Fruit fly (Drosophila melanogaster) whole organism, embryonic: ENCODE results near the gene CG6254.

Source experiments
- Awh ChIP-seq: fragments of 200-800 bp; sonication (Bioruptor generic); IDR thresholded peaks from 2 replicates; pipeline ENCODE4, ENCODE4 v1.3.6; 2022; ENCODE audit warnings: missing biosample characterization, missing genetic modification characterization
- BEAF-32 ChIP-seq: fragments of 200-800 bp; sonication (Bioruptor generic); optimal IDR thresholded peaks from 3 replicates; lab custom pipeline; 2017; ENCODE audit warnings: missing biosample characterization, missing genetic modification characterization, mild to moderate bottlenecking, moderate library complexity, missing genetic modification reagents
- CG12104 ChIP-seq: fragments of 200-800 bp; sonication (Bioruptor generic); optimal IDR thresholded peaks from 3 replicates; lab custom pipeline; 2016; ENCODE audit warnings: missing biosample characterization, missing genetic modification characterization
- CG13894 ChIP-seq: fragments of 200-800 bp; sonication (Bioruptor generic); optimal IDR thresholded peaks from 3 replicates; lab custom pipeline; 2018; ENCODE audit warnings: missing biosample characterization, mild to moderate bottlenecking, missing genetic modification characterization, moderate library complexity
- CG15696 ChIP-seq: fragments of 200-800 bp; sonication (Bioruptor generic); optimal IDR thresholded peaks from 2 replicates; lab custom pipeline; 2019; ENCODE audit warnings: missing biosample characterization, mild to moderate bottlenecking, missing genetic modification characterization, moderate library complexity
- CG1647 ChIP-seq: fragments of 200-800 bp; sonication (Bioruptor generic); optimal IDR thresholded peaks from 3 replicates; lab custom pipeline; 2016; ENCODE audit warnings: missing biosample characterization, missing genetic modification characterization
- CG17802 ChIP-seq: fragments of 200-800 bp; sonication (Bioruptor generic); optimal IDR thresholded peaks from 2 replicates; lab custom pipeline; 2018; ENCODE audit warnings: missing biosample characterization, mild to moderate bottlenecking, missing genetic modification characterization, moderate library complexity
- CG18262 ChIP-seq: fragments of 200-800 bp; optimal IDR thresholded peaks from 3 replicates; lab custom pipeline; 2019; ENCODE audit warnings: missing biosample characterization, mild to moderate bottlenecking, missing genetic modification characterization, moderate library complexity
- CG18764 ChIP-seq: fragments of 200-800 bp; sonication (Bioruptor generic); optimal IDR thresholded peaks from 3 replicates; lab custom pipeline; 2016; ENCODE audit warnings: missing biosample characterization, missing genetic modification characterization
- CG32772 ChIP-seq: fragments of 200-800 bp; sonication (Bioruptor generic); IDR thresholded peaks from 2 replicates; pipeline ENCODE4 v1.3.6; 2022; ENCODE audit warnings: missing biosample characterization, missing genetic modification characterization
- CG4617 ChIP-seq: fragments of 200-800 bp; sonication (Bioruptor generic); optimal IDR thresholded peaks from 3 replicates; lab custom pipeline; 2016; ENCODE audit warnings: missing biosample characterization, missing genetic modification characterization, borderline replicate concordance
- CG4707 ChIP-seq: fragments of 200-800 bp; sonication (Bioruptor generic); optimal IDR thresholded peaks from 2 replicates; lab custom pipeline; 2018; ENCODE audit warnings: missing biosample characterization, mild to moderate bottlenecking, missing genetic modification characterization, moderate library complexity
- CG5180 ChIP-seq: fragments of 200-800 bp; sonication (Bioruptor generic); optimal IDR thresholded peaks from 3 replicates; lab custom pipeline; 2017; ENCODE audit warnings: missing biosample characterization, missing genetic modification characterization, mild to moderate bottlenecking, moderate library complexity, missing genetic modification reagents
- CG6689 ChIP-seq: fragments of 200-800 bp; sonication (Bioruptor generic); IDR thresholded peaks from 2 replicates; pipeline ENCODE4 v1.3.6; 2022; ENCODE audit warnings: missing biosample characterization, missing genetic modification characterization
- CG7271 ChIP-seq: fragments of 200-800 bp; sonication (Bioruptor generic); optimal IDR thresholded peaks from 2 replicates; lab custom pipeline; 2018; ENCODE audit warnings: missing biosample characterization, mild to moderate bottlenecking, missing genetic modification characterization, moderate library complexity
- CG7357 ChIP-seq: fragments of 200-800 bp; sonication (Bioruptor generic); IDR thresholded peaks from 3 replicates; pipeline ENCODE4 v1.3.6; 2022; ENCODE audit warnings: missing biosample characterization, missing genetic modification characterization
- CG7745 ChIP-seq: fragments of 200-800 bp; sonication (Bioruptor generic); optimal IDR thresholded peaks from 2 replicates; lab custom pipeline; 2018; ENCODE audit warnings: missing biosample characterization, mild to moderate bottlenecking, missing genetic modification characterization, moderate library complexity
- CG7786 ChIP-seq: fragments of 200-800 bp; sonication (Bioruptor generic); optimal IDR thresholded peaks from 2 replicates; lab custom pipeline; 2016; ENCODE audit warnings: missing biosample characterization, missing genetic modification characterization
- CG7987 ChIP-seq: fragments of 200-800 bp; sonication (Bioruptor generic); optimal IDR thresholded peaks from 2 replicates; lab custom pipeline; 2018; ENCODE audit warnings: missing biosample characterization, mild to moderate bottlenecking, missing genetic modification characterization, moderate library complexity
- CG8924 ChIP-seq: fragments of 200-800 bp; optimal IDR thresholded peaks from 3 replicates; lab custom pipeline; 2019; ENCODE audit warnings: missing biosample characterization, mild to moderate bottlenecking, missing genetic modification characterization, moderate library complexity
- CG9437 ChIP-seq: fragments of 200-800 bp; sonication (Bioruptor generic); optimal IDR thresholded peaks from 2 replicates; lab custom pipeline; 2018; ENCODE audit warnings: missing biosample characterization, mild to moderate bottlenecking, missing genetic modification characterization
- CG9797 ChIP-seq: fragments of 200-800 bp; sonication (Bioruptor generic); optimal IDR thresholded peaks from 3 replicates; lab custom pipeline; 2018; ENCODE audit warnings: missing biosample characterization, mild to moderate bottlenecking, missing genetic modification characterization
- CG9876 ChIP-seq: fragments of 200-800 bp; sonication (Bioruptor generic); optimal IDR thresholded peaks from 2 replicates; lab custom pipeline; 2016; ENCODE audit warnings: missing biosample characterization, missing genetic modification characterization
- Camta ChIP-seq: fragments of 200-800 bp; sonication (Bioruptor generic); optimal IDR thresholded peaks from 2 replicates; lab custom pipeline; 2016; ENCODE audit warnings: missing biosample characterization, missing genetic modification characterization
- D19A ChIP-seq: fragments of 200-800 bp; optimal IDR thresholded peaks from 3 replicates; lab custom pipeline; 2019; ENCODE audit warnings: missing biosample characterization, mild to moderate bottlenecking, missing genetic modification characterization, moderate library complexity
- Dref ChIP-seq: fragments of 200-800 bp; sonication (Bioruptor generic); IDR thresholded peaks from 2 replicates; pipeline ENCODE4 v1.3.6; 2022; ENCODE audit warnings: missing biosample characterization, missing genetic modification characterization
- HLH4C ChIP-seq: fragments of 200-800 bp; sonication (Bioruptor generic); IDR thresholded peaks from 3 replicates; pipeline ENCODE4 v1.3.6; 2022; ENCODE audit warnings: missing biosample characterization, missing genetic modification characterization; ENCODE audit not compliant: partially characterized antibody
- HmgD ChIP-seq: fragments of 200-800 bp; sonication (Bioruptor generic); optimal IDR thresholded peaks from 3 replicates; lab custom pipeline; 2016; ENCODE audit warnings: missing biosample characterization, missing genetic modification characterization
- Lim3 ChIP-seq: fragments of 200-800 bp; sonication (Bioruptor generic); IDR thresholded peaks from 2 replicates; pipeline ENCODE4 v1.3.6; 2022; ENCODE audit warnings: missing biosample characterization, missing genetic modification characterization
- Lpt ChIP-seq: fragments of >200 bp; optimal IDR thresholded peaks from 2 replicates; lab custom pipeline; 2018; ENCODE audit warnings: missing biosample characterization, missing genetic modification characterization
- MESR4 ChIP-seq: fragments of 200-800 bp; sonication (Bioruptor generic); optimal IDR thresholded peaks from 2 replicates; lab custom pipeline; 2018; ENCODE audit warnings: missing biosample characterization, mild to moderate bottlenecking, missing genetic modification characterization, moderate library complexity
- Scr ChIP-seq: fragments of 200-800 bp; sonication (Bioruptor generic); IDR thresholded peaks from 2 replicates; pipeline ENCODE4 v1.3.6; 2022; ENCODE audit warnings: missing biosample characterization, missing genetic modification characterization; ENCODE audit not compliant: partially characterized antibody
- Sry-β ChIP-seq: fragments of 200-800 bp; sonication (Bioruptor generic); optimal IDR thresholded peaks from 2 replicates; lab custom pipeline; 2018; ENCODE audit warnings: missing biosample characterization, mild to moderate bottlenecking, missing genetic modification characterization, moderate library complexity
- TFAM ChIP-seq: fragments of 200-800 bp; sonication (Bioruptor generic); optimal IDR thresholded peaks from 2 replicates; lab custom pipeline; 2017; ENCODE audit warnings: missing biosample characterization, missing genetic modification characterization, inconsistent platforms
- Tbp ChIP-seq: fragments of >200 bp; optimal IDR thresholded peaks from 2 replicates; lab custom pipeline; 2018; ENCODE audit warnings: missing biosample characterization, missing genetic modification characterization
- ab ChIP-seq: fragments of 200-800 bp; sonication (Bioruptor generic); optimal IDR thresholded peaks from 2 replicates; lab custom pipeline; 2016; ENCODE audit warnings: missing biosample characterization, missing genetic modification characterization
- chif ChIP-seq, 2 experiments: fragments of 200-800 bp; sonication (Bioruptor generic); optimal IDR thresholded peaks; 3 replicates each; lab custom pipeline; 2016; ENCODE audit warnings: missing biosample characterization in 2 of 2, missing genetic modification characterization in 2 of 2
- hth ChIP-seq: fragments of >200 bp; optimal IDR thresholded peaks from 2 replicates; lab custom pipeline; 2017; ENCODE audit warnings: inconsistent platforms
- pfk ChIP-seq: fragments of 200-800 bp; sonication (Bioruptor generic); optimal IDR thresholded peaks from 2 replicates; lab custom pipeline; 2018; ENCODE audit warnings: missing biosample characterization, mild to moderate bottlenecking, missing genetic modification characterization, moderate library complexity
- ro ChIP-seq: fragments of 200-800 bp; sonication (Bioruptor generic); IDR thresholded peaks from 2 replicates; pipeline ENCODE4 v1.3.6; 2022; ENCODE audit warnings: missing biosample characterization, missing genetic modification characterization
- sc ChIP-seq, 3 experiments: fragments of >200 bp in 2 of 3; fragments of 200-800 bp in 1 of 3; sonication (Bioruptor generic) in 1 of 3; optimal IDR thresholded peaks; 2 replicates in 2 of 3; 3 replicates in 1 of 3; lab custom pipeline; 2017; ENCODE audit warnings: mild to moderate bottlenecking in 1 of 3, missing biosample characterization in 1 of 3, missing genetic modification characterization in 1 of 3, missing genetic modification reagents in 1 of 3
- seq ChIP-seq: fragments of 200-800 bp; sonication (Bioruptor generic); IDR thresholded peaks from 2 replicates; pipeline ENCODE4 v1.3.6; 2022; ENCODE audit warnings: missing biosample characterization, missing genetic modification characterization
- sna ChIP-seq: fragments of 200-800 bp; sonication (Bioruptor generic); IDR thresholded peaks from 2 replicates; pipeline ENCODE4 v1.3.6; 2022; ENCODE audit warnings: missing biosample characterization, missing genetic modification characterization; ENCODE audit not compliant: partially characterized antibody
- sr ChIP-seq: fragments of 200-800 bp; sonication (Bioruptor generic); IDR thresholded peaks from 3 replicates; pipeline ENCODE4 v1.3.6; 2022; ENCODE audit warnings: missing biosample characterization, missing genetic modification characterization
- tll ChIP-seq, 2 experiments: fragments of 200-800 bp in 1 of 2; fragments of >200 bp in 1 of 2; sonication (Bioruptor generic) in 1 of 2; optimal IDR thresholded peaks; 2 replicates each; lab custom pipeline; 2017 to 2019; ENCODE audit warnings: missing biosample characterization in 2 of 2, missing genetic modification characterization in 2 of 2, mild to moderate bottlenecking in 1 of 2, moderate library complexity in 1 of 2
- tna ChIP-seq: fragments of 200-800 bp; sonication (Bioruptor generic); IDR thresholded peaks from 2 replicates; pipeline ENCODE4 v1.3.6; 2022; ENCODE audit warnings: missing biosample characterization, missing genetic modification characterization; ENCODE audit not compliant: partially characterized antibody
- zf30C ChIP-seq: fragments of 200-800 bp; sonication (Bioruptor generic); optimal IDR thresholded peaks from 3 replicates; lab custom pipeline; 2018; ENCODE audit warnings: missing biosample characterization, mild to moderate bottlenecking, missing genetic modification characterization

The CG6254 gene

DNA sequence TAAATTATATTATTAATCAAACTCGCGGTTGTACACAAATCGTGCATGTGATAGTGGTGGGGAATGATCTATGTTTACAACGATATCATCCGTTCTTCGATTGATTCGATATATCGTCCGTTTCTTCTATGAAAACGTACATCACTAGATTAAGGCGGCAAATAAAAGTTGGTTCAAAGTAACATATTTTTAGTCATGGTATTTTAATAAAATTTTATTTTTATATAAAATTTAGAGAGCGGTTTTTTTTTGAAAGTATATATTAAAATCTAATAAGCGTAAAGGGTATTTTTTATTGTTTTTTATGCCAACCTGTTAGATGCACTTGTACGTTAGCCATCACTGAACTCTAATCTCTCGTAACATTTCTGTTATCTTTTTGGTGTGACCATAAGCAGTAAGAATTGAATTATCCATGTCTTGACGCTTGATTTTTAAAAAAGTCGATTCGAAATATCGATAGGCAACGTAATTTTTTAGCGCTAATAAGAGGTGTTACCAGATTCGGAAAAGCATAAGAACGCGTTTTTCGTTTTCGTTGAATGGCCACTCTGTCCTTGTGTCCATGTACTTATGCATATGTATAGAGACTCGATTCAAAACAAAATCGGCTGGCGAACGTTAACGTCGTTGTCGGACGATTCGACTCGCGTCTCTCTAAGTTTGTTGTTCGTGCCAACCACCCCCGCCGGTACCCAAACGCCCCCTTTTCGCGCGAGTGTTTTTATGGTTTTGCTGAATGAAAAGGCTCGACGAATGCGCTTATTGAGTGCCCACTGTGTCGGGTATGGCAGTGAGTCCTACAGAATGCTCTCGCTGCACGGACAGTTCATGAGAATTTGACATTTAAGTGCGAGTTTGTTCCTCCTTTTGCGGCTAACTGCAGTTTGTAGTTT, 16.8 kb downstream of the CG6254 start, which contains the start of the genes TAF1B and Invadolysin (continued):
- TF ChIP-seq Sry-β (GFP tag; lab: Kevin White, UChicago), result peak; percentile 48
- no peak for TF ChIP-seq CG9876 (GFP tag; lab: Kevin White, UChicago)
- peak; percentile 62 for TF ChIP-seq CG4707
- peak; percentile 87 for TF ChIP-seq HLH4C (GFP tag; lab: Robert Waterston, UW)
- no peak for TF ChIP-seq CG7745 (tag; lab: Kevin White, UChicago)
- TF ChIP-seq Scr (GFP tag; lab: Robert Waterston, UW), result peak; percentile 93
- TF ChIP-seq CG18262, result peak; percentile 59
- no peak for TF ChIP-seq CG17802
- peak; percentile 25 for TF ChIP-seq CG7271
- peak; percentile 41 for TF ChIP-seq CG15696 (tag; lab: Kevin White, UChicago)
- TF ChIP-seq CG9437 (GFP tag; lab: Kevin White, UChicago), result peak; percentile 28
- peak; percentile 40 for TF ChIP-seq D19A (tag; lab: Kevin White, UChicago)
- peak; percentile 60; the same call in 2 of the 3 replicates for TF ChIP-seq sr (GFP tag; lab: Robert Waterston, UW)
- TF ChIP-seq hth (lab: Kevin White, UChicago), result no peak
- TF ChIP-seq pfk (GFP tag; lab: Kevin White, UChicago), result no peak
- TF ChIP-seq CG9797 (GFP tag; lab: Kevin White, UChicago), result peak; percentile 96
- TF ChIP-seq Tbp (GFP tag; lab: Kevin White, UChicago), result peak; percentile 11
- peak; percentile 67 for TF ChIP-seq HmgD (GFP tag; lab: Kevin White, UChicago)
- TF ChIP-seq CG18764 (GFP tag; lab: Kevin White, UChicago), result peak; percentile 27
- no peak for TF ChIP-seq ab (GFP tag; lab: Kevin White, UChicago)
- peak; percentile 77 for TF ChIP-seq CG13894 (tag; lab: Kevin White, UChicago)
- peak; percentile 80 for TF ChIP-seq tna
- peak; percentile 22; the same call in 1 of the 2 replicates for TF ChIP-seq seq (GFP tag; lab: Robert Waterston, UW)
- TF ChIP-seq Dref, result peak; percentile 84
- peak; percentile 61 for TF ChIP-seq CG8924 (tag; lab: Kevin White, UChicago)
- no peak for TF ChIP-seq CG5180
- TF ChIP-seq sna (GFP tag; lab: Robert Waterston, UW), result peak; percentile 93
- peak; percentile 79 for TF ChIP-seq MESR4 (GFP tag; lab: Kevin White, UChicago)
- no peak for TF ChIP-seq sc (optimal IDR thresholded peaks at IDR 0.05; lab: Kevin White, UChicago)
- no peak for TF ChIP-seq sc (GFP tag; optimal IDR thresholded peaks at IDR 0.05; lab: Kevin White, UChicago)
- no peak for TF ChIP-seq Lim3
- TF ChIP-seq CG12104 (GFP tag; lab: Kevin White, UChicago), result peak; percentile 13
- TF ChIP-seq Lpt (GFP tag; lab: Kevin White, UChicago), result no peak
- peak; percentile 33; the same call in 1 of the 2 replicates for TF ChIP-seq CG32772 (GFP tag; lab: Robert Waterston, UW)
- peak; percentile 14 for TF ChIP-seq CG1647 (GFP tag; lab: Kevin White, UChicago)
- peak; percentile 90 for TF ChIP-seq BEAF-32
- no peak for TF ChIP-seq CG6689 (GFP tag; lab: Robert Waterston, UW)
- no peak for TF ChIP-seq TFAM (GFP tag; lab: Kevin White, UChicago)
- peak; percentile 40 for TF ChIP-seq CG4617 (GFP tag; lab: Kevin White, UChicago)
- TF ChIP-seq CG7786 (GFP tag; lab: Kevin White, UChicago), result no peak
- TF ChIP-seq tll (GFP tag; optimal IDR thresholded peaks at IDR 0.05; lab: Kevin White, UChicago), result no peak
- TF ChIP-seq CG7987, result peak; percentile 14
- no peak for TF ChIP-seq Awh
- TF ChIP-seq zf30C, result peak; percentile 14
- peak; percentile 29 for TF ChIP-seq Camta
- TF ChIP-seq ro (GFP tag; lab: Robert Waterston, UW), result no peak
- no peak for TF ChIP-seq CG7357 (GFP tag; lab: Robert Waterston, UW)
- peak in 1 of 2 experiments; percentile 45 for TF ChIP-seq chif (GFP tag; optimal IDR thresholded peaks at IDR 0.05; lab: Kevin White, UChicago)
